Fruit fly (Drosophila melanogaster): ENCODE measurements around the gene CG12607.

- TF ChIP-seq CG6808 (GFP tag; optimal IDR thresholded peaks at IDR 0.05) = no peak
- no peak for TF ChIP-seq CG9139 (GFP tag; optimal IDR thresholded peaks at IDR 0.05)
- no peak for TF ChIP-seq spab (GFP tag; optimal IDR thresholded peaks at IDR 0.05)
- no peak for TF ChIP-seq CG1621 (tag; optimal IDR thresholded peaks at IDR 0.05)
- TF ChIP-seq Lpt (GFP tag; optimal IDR thresholded peaks at IDR 0.05) = peak; percentile 20
- TF ChIP-seq CG10669 (GFP tag; optimal IDR thresholded peaks at IDR 0.05) = no peak
- TF ChIP-seq CG15336 (GFP tag; IDR thresholded peaks at IDR 0.05) = peak; percentile 31
Measured at dm6 chr3L:4413800-4414446, 32.5 kb upstream of the CG12607 start.
